Worm (Caenorhabditis elegans) whole organism, mixed stage, embryonic: ENCODE results near the gene C24D10.49.

Source experiments
- M03D4.4 ChIP-seq: sonication (generic microtip); optimal IDR thresholded peaks from 2 replicates; lab custom pipeline; 2017; ENCODE audit warnings: mild to moderate bottlenecking, missing genetic modification characterization, missing compliant biosample characterization
- bed-3 ChIP-seq: fragments of 200-800 bp; sonication (Bioruptor generic); optimal IDR thresholded peaks from 3 replicates; lab custom pipeline; 2018; ENCODE audit warnings: mild to moderate bottlenecking, missing genetic modification characterization, moderate library complexity, missing compliant biosample characterization
- blmp-1 ChIP-seq: fragments of 150-350 bp; optimal IDR thresholded peaks from 2 replicates; lab custom pipeline; 2014; ENCODE audit warnings: missing biosample characterization, missing genetic modification characterization
- ceh-39 ChIP-seq: fragments of 150-350 bp; optimal IDR thresholded peaks from 2 replicates; lab custom pipeline; 2014; ENCODE audit warnings: missing biosample characterization, missing genetic modification characterization
- ceh-43 ChIP-seq: fragments of 200-800 bp; sonication (Bioruptor generic); optimal IDR thresholded peaks from 2 replicates; lab custom pipeline; 2018; ENCODE audit warnings: mild to moderate bottlenecking, missing genetic modification characterization, moderate library complexity, missing compliant biosample characterization
- ceh-83 ChIP-seq: fragments of 200-800 bp; sonication (Bioruptor generic); optimal IDR thresholded peaks from 2 replicates; lab custom pipeline; 2018; ENCODE audit warnings: mild to moderate bottlenecking, missing genetic modification characterization, missing compliant biosample characterization
- ces-1 ChIP-seq: fragments of 150-350 bp; optimal IDR thresholded peaks from 2 replicates; lab custom pipeline; 2014; ENCODE audit warnings: missing biosample characterization, missing genetic modification reagents, missing genetic modification characterization
- cnd-1 ChIP-seq: fragments of 200-800 bp; sonication (Bioruptor generic); optimal IDR thresholded peaks from 2 replicates; lab custom pipeline; 2018; ENCODE audit warnings: mild to moderate bottlenecking, missing genetic modification characterization, missing compliant biosample characterization
- drap-1 ChIP-seq: fragments of 200-800 bp; sonication (Bioruptor generic); optimal IDR thresholded peaks from 3 replicates; lab custom pipeline; 2018; ENCODE audit warnings: mild to moderate bottlenecking, missing genetic modification characterization, missing compliant biosample characterization
- elt-1 ChIP-seq: sonication (generic microtip); optimal IDR thresholded peaks from 2 replicates; lab custom pipeline; 2017; ENCODE audit warnings: missing genetic modification characterization, mild to moderate bottlenecking, missing compliant biosample characterization, antibody characterized with exemption, moderate library complexity, borderline replicate concordance; ENCODE audit not compliant: insufficient read depth
- elt-3 ChIP-seq: fragments of 150-350 bp; optimal IDR thresholded peaks from 2 replicates; lab custom pipeline; 2014; ENCODE audit warnings: missing biosample characterization, missing genetic modification characterization
- flh-1 ChIP-seq: fragments of 200-800 bp; sonication (Bioruptor generic); optimal IDR thresholded peaks from 2 replicates; lab custom pipeline; 2018; ENCODE audit warnings: mild to moderate bottlenecking, missing genetic modification characterization, moderate library complexity, missing compliant biosample characterization
- hlh-1 ChIP-seq: fragments of 150-350 bp; optimal IDR thresholded peaks from 2 replicates; lab custom pipeline; 2014; ENCODE audit warnings: missing biosample characterization, missing genetic modification reagents, missing genetic modification characterization
- lin-13 ChIP-seq: fragments of 150-350 bp; optimal IDR thresholded peaks from 2 replicates; lab custom pipeline; 2014; ENCODE audit warnings: missing biosample characterization, missing genetic modification characterization
- lin-32 ChIP-seq: fragments of 200-800 bp; sonication (Bioruptor generic); optimal IDR thresholded peaks from 2 replicates; lab custom pipeline; 2018; ENCODE audit warnings: mild to moderate bottlenecking, missing genetic modification characterization, missing compliant biosample characterization
- lsy-2 ChIP-seq: fragments of 150-350 bp; optimal IDR thresholded peaks from 2 replicates; lab custom pipeline; 2014; ENCODE audit warnings: missing biosample characterization, missing genetic modification characterization
- mab-5 ChIP-seq: fragments of 150-350 bp; optimal IDR thresholded peaks from 2 replicates; lab custom pipeline; 2014; ENCODE audit warnings: missing biosample characterization, missing genetic modification characterization
- mep-1 ChIP-seq: fragments of 150-350 bp; optimal IDR thresholded peaks from 2 replicates; lab custom pipeline; 2017; ENCODE audit warnings: missing biosample characterization, missing genetic modification reagents, missing genetic modification characterization, inconsistent platforms
- mls-2 ChIP-seq: sonication (generic microtip); optimal IDR thresholded peaks from 2 replicates; lab custom pipeline; 2016; ENCODE audit warnings: mild to moderate bottlenecking, missing genetic modification characterization, moderate library complexity, missing compliant biosample characterization
- nhr-12 ChIP-seq: fragments of 150-350 bp; optimal IDR thresholded peaks from 2 replicates; lab custom pipeline; 2014; ENCODE audit warnings: missing biosample characterization, missing genetic modification characterization
- nhr-2 ChIP-seq: fragments of 150-350 bp; optimal IDR thresholded peaks from 2 replicates; lab custom pipeline; 2014; ENCODE audit warnings: missing biosample characterization, missing genetic modification characterization
- nhr-237 ChIP-seq: fragments of 150-350 bp; optimal IDR thresholded peaks from 2 replicates; lab custom pipeline; 2014; ENCODE audit warnings: missing biosample characterization, missing genetic modification characterization
- nhr-76 ChIP-seq: sonication (generic microtip); optimal IDR thresholded peaks from 2 replicates; lab custom pipeline; 2017; ENCODE audit warnings: missing biosample characterization, missing genetic modification characterization
- pha-4 ChIP-seq: fragments of 150-350 bp; optimal IDR thresholded peaks from 2 replicates; lab custom pipeline; 2018; ENCODE audit warnings: missing biosample characterization, missing genetic modification reagents, missing genetic modification characterization
- sem-2 ChIP-seq: fragments of 200-800 bp; sonication (Bioruptor generic); optimal IDR thresholded peaks from 2 replicates; lab custom pipeline; 2018; ENCODE audit warnings: mild to moderate bottlenecking, missing genetic modification characterization, missing compliant biosample characterization
- snpc-4 ChIP-seq: fragments of 150-350 bp; optimal IDR thresholded peaks from 2 replicates; lab custom pipeline; 2014; ENCODE audit warnings: missing biosample characterization, missing genetic modification characterization
- sptf-1 ChIP-seq: sonication (generic microtip); optimal IDR thresholded peaks from 2 replicates; lab custom pipeline; 2017; ENCODE audit warnings: mild to moderate bottlenecking, missing genetic modification characterization, moderate library complexity, missing compliant biosample characterization
- tbx-8 ChIP-seq: fragments of 200-800 bp; sonication (Bioruptor generic); optimal IDR thresholded peaks from 2 replicates; lab custom pipeline; 2018; ENCODE audit warnings: mild to moderate bottlenecking, missing genetic modification characterization, moderate library complexity, missing compliant biosample characterization
- unc-120 ChIP-seq: sonication (generic microtip); optimal IDR thresholded peaks from 2 replicates; lab custom pipeline; 2017; ENCODE audit warnings: missing genetic modification characterization, missing compliant biosample characterization; ENCODE audit not compliant: poor library complexity, severe bottlenecking
- unc-39 ChIP-seq: fragments of 150-350 bp; optimal IDR thresholded peaks from 2 replicates; lab custom pipeline; 2014; ENCODE audit warnings: missing biosample characterization, missing genetic modification characterization
- unc-62 ChIP-seq: fragments of 150-350 bp; optimal IDR thresholded peaks from 2 replicates; lab custom pipeline; 2014; ENCODE audit warnings: missing biosample characterization, missing genetic modification reagents, missing genetic modification characterization
- ztf-11 ChIP-seq: fragments of 150-350 bp; optimal IDR thresholded peaks from 2 replicates; lab custom pipeline; 2014; ENCODE audit warnings: missing biosample characterization, missing genetic modification characterization

Gene C24D10.49

DNA sequence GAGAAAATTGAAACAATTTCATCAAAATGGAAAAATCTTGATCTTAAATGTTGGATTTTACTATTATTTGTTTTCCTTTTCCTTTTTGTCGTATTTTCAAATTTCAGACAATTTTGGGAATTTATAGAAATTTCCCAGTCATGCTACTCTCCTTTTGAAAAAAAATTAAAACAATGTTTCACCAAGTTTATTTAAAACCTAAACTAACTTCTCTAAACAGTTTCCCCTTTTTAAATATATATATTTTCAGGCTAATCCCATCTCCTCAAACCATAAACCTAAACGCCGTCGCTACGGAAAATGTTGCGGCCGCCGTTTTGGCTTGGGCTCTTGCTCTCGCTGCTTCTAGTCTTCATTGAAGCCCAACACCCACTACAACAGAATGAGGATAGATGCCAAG, 15.9 kb upstream of the C24D10.49 start, which contains the start of gene lam-1:
Gene lam-1 (plus strand): TSS at position 301 of the 400 bp plus-strand sequence.
- TF ChIP-seq mab-5 (tag; lab: Kevin White, UChicago) (no peak), nhr-2 (tag; lab: Kevin White, UChicago) (no peak), nhr-12 (tag; lab: Kevin White, UChicago) (no peak), mep-1 (tag; lab: Kevin White, UChicago) (no peak), elt-3 (tag; lab: Kevin White, UChicago) (no peak), bed-3 (GFP tag; lab: Kevin White, UChicago) (no peak), ces-1 (GFP tag; lab: Kevin White, UChicago) (no peak), ztf-11 (tag; lab: Kevin White, UChicago) (no peak), tbx-8 (GFP tag; lab: Kevin White, UChicago) (no peak), blmp-1 (tag; lab: Kevin White, UChicago) (no peak), flh-1 (no peak), M03D4.4 (tag; lab: Kevin White, UChicago) (no peak), lin-13 (no peak), lsy-2 (tag; lab: Kevin White, UChicago) (no peak), hlh-1 (no peak), cnd-1 (tag; lab: Kevin White, UChicago) (no peak), nhr-237 (no peak), snpc-4 (tag; lab: Kevin White, UChicago) (no peak), lin-32 (GFP tag; lab: Kevin White, UChicago) (no peak), unc-120 (tag; lab: Kevin White, UChicago) (no peak)

DNA sequence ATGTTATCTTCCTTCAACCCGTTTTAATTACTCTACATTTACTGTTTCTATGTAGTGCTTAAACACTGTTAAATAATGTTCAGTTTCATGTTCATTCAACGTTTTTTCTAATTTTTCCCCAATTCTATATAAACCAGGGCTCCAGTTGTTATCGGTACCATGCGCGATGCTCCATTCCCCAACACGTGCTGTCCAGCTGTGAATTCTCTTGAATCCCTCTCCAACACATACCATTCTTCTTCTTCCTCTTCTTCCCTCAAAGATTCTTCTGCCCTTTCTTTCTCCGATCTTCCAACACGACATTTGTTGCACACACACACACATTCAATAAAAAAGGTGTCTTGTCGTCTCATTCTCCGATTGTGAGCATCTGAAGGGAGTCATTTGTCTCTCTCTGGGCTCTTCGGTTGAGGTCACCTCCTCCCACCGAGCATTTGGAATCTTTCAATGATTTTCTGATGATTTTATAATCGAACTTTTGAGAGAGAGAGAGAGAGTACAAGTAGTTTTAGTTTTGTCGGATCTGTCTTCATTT, 14.9 kb upstream of the C24D10.49 start:
- TF ChIP-seq hlh-1 (peak; percentile 93), mls-2 (no peak), unc-120 (tag; lab: Kevin White, UChicago) (peak; percentile 40), ceh-83 (GFP tag; lab: Kevin White, UChicago) (no peak)

DNA sequence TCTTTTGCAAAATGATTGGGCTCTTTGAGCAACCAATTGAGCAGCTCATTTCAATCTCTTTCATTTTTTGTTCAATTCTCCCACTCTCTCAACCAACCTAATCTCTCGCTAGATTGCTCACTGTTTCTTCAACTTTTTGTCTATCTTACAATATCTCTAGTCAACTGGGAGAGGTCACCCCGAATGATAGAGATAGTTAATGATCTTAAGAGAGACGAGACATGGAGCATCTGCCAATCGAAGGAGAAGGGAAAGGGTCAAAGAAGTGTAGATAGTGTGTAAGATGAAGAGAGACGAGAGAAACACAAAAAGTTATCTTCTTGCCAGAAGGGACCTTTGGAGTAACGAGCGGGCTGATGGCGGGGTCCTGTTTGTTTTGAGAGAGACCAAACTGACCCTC, 12.2 kb upstream of the C24D10.49 start:
- TF ChIP-seq tbx-8 (GFP tag; lab: Kevin White, UChicago) (no peak), lin-13 (no peak), unc-39 (tag; lab: Kevin White, UChicago) (no peak), mep-1 (tag; lab: Kevin White, UChicago) (no peak), hlh-1 (peak; percentile 85), ceh-39 (tag; lab: Kevin White, UChicago) (peak; percentile 68), ceh-83 (GFP tag; lab: Kevin White, UChicago) (no peak), drap-1 (no peak), lsy-2 (tag; lab: Kevin White, UChicago) (no peak), unc-120 (tag; lab: Kevin White, UChicago) (peak; percentile 75), unc-62 (peak; percentile 59), nhr-237 (no peak), nhr-2 (tag; lab: Kevin White, UChicago) (peak; percentile 59), elt-3 (tag; lab: Kevin White, UChicago) (no peak)
- TF ChIP-seq, all 35 proteins: peak for 5

DNA sequence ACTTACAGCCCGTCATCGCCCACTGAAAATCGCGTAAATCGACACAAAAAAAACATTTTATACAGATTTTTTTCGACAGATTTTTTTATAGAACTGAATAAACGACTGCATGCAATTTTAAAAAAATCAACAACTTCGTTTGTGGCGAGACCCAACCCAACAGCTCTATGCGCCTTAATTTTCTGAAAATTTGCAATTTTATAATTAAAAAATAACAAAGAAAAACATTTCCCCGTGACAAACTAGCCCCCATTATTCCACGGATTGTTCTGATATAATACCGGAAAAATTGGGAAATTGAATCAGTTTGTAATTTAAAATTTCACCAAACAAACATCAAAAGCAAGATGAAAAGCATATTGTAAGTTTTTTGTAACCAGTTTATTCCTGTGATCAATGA, 8.9 kb upstream of the C24D10.49 start, which contains the start of gene ptp-5.1:
Gene ptp-5.1 (plus strand): TSS at position 301 of the 400 bp plus-strand sequence.
- TF ChIP-seq M03D4.4 (tag; lab: Kevin White, UChicago) (no peak), unc-62 (no peak), sem-2 (GFP tag; lab: Kevin White, UChicago) (no peak), sptf-1 (tag; lab: Kevin White, UChicago) (no peak), ceh-39 (tag; lab: Kevin White, UChicago) (no peak), ceh-43 (no peak), nhr-76 (tag; lab: Kevin White, UChicago) (no peak), snpc-4 (tag; lab: Kevin White, UChicago) (no peak), ztf-11 (tag; lab: Kevin White, UChicago) (no peak), tbx-8 (GFP tag; lab: Kevin White, UChicago) (no peak), pha-4 (tag; lab: Kevin White, UChicago) (no peak), nhr-12 (tag; lab: Kevin White, UChicago) (no peak), cnd-1 (tag; lab: Kevin White, UChicago) (no peak), elt-1 (tag; lab: Kevin White, UChicago) (no peak)
